Worm (Caenorhabditis elegans) whole organism, L3 larva: ENCODE data around the gene dpy-23.

Experiments used
- R02D3.7 ChIP-seq: fragments of 150-350 bp; optimal IDR thresholded peaks from 2 replicates; lab custom pipeline; 2014; ENCODE audit warnings: missing biosample characterization, missing genetic modification characterization
- ama-1 ChIP-seq: fragments of 150-350 bp; optimal IDR thresholded peaks from 2 replicates; lab custom pipeline; 2018
- ceh-28 ChIP-seq: fragments of 150-350 bp; optimal IDR thresholded peaks from 2 replicates; lab custom pipeline; 2014; ENCODE audit warnings: missing biosample characterization, missing genetic modification reagents, missing genetic modification characterization
- daf-12 ChIP-seq: fragments of 150-350 bp; optimal IDR thresholded peaks from 2 replicates; lab custom pipeline; 2014; ENCODE audit warnings: missing biosample characterization, missing genetic modification reagents, missing genetic modification characterization
- egl-27 ChIP-seq: sonication (generic microtip); optimal IDR thresholded peaks from 4 replicates; lab custom pipeline; 2017; ENCODE audit warnings: missing biosample characterization, missing genetic modification reagents, missing genetic modification characterization
- egl-5 ChIP-seq: fragments of 150-350 bp; optimal IDR thresholded peaks from 2 replicates; lab custom pipeline; 2017; ENCODE audit warnings: missing biosample characterization, missing genetic modification reagents, missing genetic modification characterization, inconsistent platforms
- elt-1 ChIP-seq: fragments of 150-350 bp; optimal IDR thresholded peaks from 2 replicates; lab custom pipeline; 2014; ENCODE audit warnings: missing biosample characterization, missing genetic modification characterization
- elt-2 ChIP-seq: sonication (generic microtip); optimal IDR thresholded peaks from 2 replicates; lab custom pipeline; 2016; ENCODE audit warnings: missing genetic modification reagents, mild to moderate bottlenecking, missing genetic modification characterization, missing compliant biosample characterization
- eor-1 ChIP-seq, 2 experiments: fragments of 150-350 bp; optimal IDR thresholded peaks; 2 replicates each; lab custom pipeline; 2014 to 2018; ENCODE audit warnings: missing biosample characterization in 2 of 2, missing genetic modification characterization in 2 of 2
- fkh-10 ChIP-seq: sonication (generic microtip); optimal IDR thresholded peaks from 2 replicates; lab custom pipeline; 2017; ENCODE audit warnings: missing biosample characterization, missing genetic modification reagents, missing genetic modification characterization
- fkh-2 ChIP-seq: fragments of 150-350 bp; optimal IDR thresholded peaks from 2 replicates; lab custom pipeline; 2014; ENCODE audit warnings: missing biosample characterization, missing genetic modification reagents, missing genetic modification characterization
- fos-1 ChIP-seq: fragments of 150-350 bp; optimal IDR thresholded peaks from 2 replicates; lab custom pipeline; 2014; ENCODE audit warnings: missing biosample characterization, missing genetic modification characterization
- hmg-11 ChIP-seq: sonication (generic microtip); optimal IDR thresholded peaks from 2 replicates; lab custom pipeline; 2016; ENCODE audit warnings: missing genetic modification characterization, missing compliant biosample characterization
- jun-1 ChIP-seq: fragments of 150-350 bp; optimal IDR thresholded peaks from 2 replicates; lab custom pipeline; 2014; ENCODE audit warnings: missing biosample characterization, missing genetic modification reagents, missing genetic modification characterization
- lin-39 ChIP-seq: fragments of 150-350 bp; optimal IDR thresholded peaks from 2 replicates; lab custom pipeline; 2018; ENCODE audit warnings: missing biosample characterization, missing genetic modification reagents, missing genetic modification characterization
- lsy-12 ChIP-seq: sonication (generic microtip); optimal IDR thresholded peaks from 2 replicates; lab custom pipeline; 2016; ENCODE audit warnings: mild to moderate bottlenecking, missing genetic modification characterization, missing compliant biosample characterization
- mml-1 ChIP-seq: fragments of 150-350 bp; sonication (generic microtip); optimal IDR thresholded peaks from 3 replicates; lab custom pipeline; 2014; ENCODE audit warnings: missing biosample characterization, missing genetic modification characterization
- nfya-1 ChIP-seq: sonication (generic microtip); optimal IDR thresholded peaks from 2 replicates; lab custom pipeline; 2017; ENCODE audit warnings: missing genetic modification characterization, mild to moderate bottlenecking, missing compliant biosample characterization, antibody characterized with exemption, moderate library complexity; ENCODE audit not compliant: insufficient read depth
- nhr-11 ChIP-seq: fragments of 150-350 bp; optimal IDR thresholded peaks from 2 replicates; lab custom pipeline; 2014; ENCODE audit warnings: missing biosample characterization, missing genetic modification characterization
- nhr-12 ChIP-seq: fragments of 150-350 bp; optimal IDR thresholded peaks from 2 replicates; lab custom pipeline; 2014; ENCODE audit warnings: missing biosample characterization, missing genetic modification characterization
- nhr-23 ChIP-seq: fragments of 150-350 bp; optimal IDR thresholded peaks from 2 replicates; lab custom pipeline; 2014; ENCODE audit warnings: missing biosample characterization, missing genetic modification reagents, missing genetic modification characterization
- nhr-25 ChIP-seq: sonication (generic microtip); optimal IDR thresholded peaks from 2 replicates; lab custom pipeline; 2017; ENCODE audit warnings: missing biosample characterization, missing genetic modification characterization
- nhr-43 ChIP-seq: sonication (generic microtip); optimal IDR thresholded peaks from 2 replicates; lab custom pipeline; 2016; ENCODE audit warnings: mild to moderate bottlenecking, missing genetic modification characterization, missing compliant biosample characterization; ENCODE audit not compliant: poor library complexity, severe bottlenecking
- nhr-67 ChIP-seq: fragments of 150-350 bp; optimal IDR thresholded peaks from 2 replicates; lab custom pipeline; 2014; ENCODE audit warnings: missing biosample characterization, missing genetic modification characterization
- nhr-76 ChIP-seq: fragments of 150-350 bp; sonication (generic microtip); optimal IDR thresholded peaks from 5 replicates; lab custom pipeline; 2014; ENCODE audit warnings: missing biosample characterization, missing genetic modification characterization
- nhr-77 ChIP-seq: fragments of 150-350 bp; optimal IDR thresholded peaks from 2 replicates; lab custom pipeline; 2014; ENCODE audit warnings: missing biosample characterization, missing genetic modification characterization
- sea-2 ChIP-seq: fragments of 150-350 bp; sonication (generic microtip); optimal IDR thresholded peaks from 4 replicates; lab custom pipeline; 2014; ENCODE audit warnings: missing biosample characterization, missing genetic modification reagents, missing genetic modification characterization
- skn-1 ChIP-seq: fragments of 150-350 bp; optimal IDR thresholded peaks from 2 replicates; lab custom pipeline; 2014; ENCODE audit warnings: missing biosample characterization, missing genetic modification characterization
- snpc-4 ChIP-seq: fragments of 150-350 bp; optimal IDR thresholded peaks from 2 replicates; lab custom pipeline; 2014; ENCODE audit warnings: missing biosample characterization, missing genetic modification characterization
- ztf-11 ChIP-seq: fragments of 150-350 bp; optimal IDR thresholded peaks from 2 replicates; lab custom pipeline; 2014; ENCODE audit warnings: missing biosample characterization, missing genetic modification characterization
- ztf-4 ChIP-seq: fragments of 150-350 bp; optimal IDR thresholded peaks from 2 replicates; lab custom pipeline; 2014; ENCODE audit warnings: missing biosample characterization, missing genetic modification characterization

Gene dpy-23

ce11 chrX:4409591-4410279 lies 20.6 kb downstream of the dpy-23 start:
- TF ChIP-seq elt-1 (tag; lab: Kevin White, UChicago), result no peak
- TF ChIP-seq eor-1 (tag; optimal IDR thresholded peaks at IDR 0.05; lab: Kevin White, UChicago), result no peak
- TF ChIP-seq nhr-11 (tag; lab: Kevin White, UChicago), result no peak
- TF ChIP-seq daf-12 (tag; lab: Kevin White, UChicago), result no peak
- TF ChIP-seq ama-1 (lab: Kevin White, UChicago), result no peak
- no peak for TF ChIP-seq ztf-11 (tag; lab: Kevin White, UChicago)
- TF ChIP-seq R02D3.7 (tag; lab: Kevin White, UChicago), result no peak
- TF ChIP-seq egl-27 (tag; lab: Kevin White, UChicago), result no peak
- no peak for TF ChIP-seq skn-1 (tag; lab: Kevin White, UChicago)
- no peak for TF ChIP-seq fos-1 (tag; lab: Kevin White, UChicago)
- no peak for TF ChIP-seq fkh-2 (tag; lab: Kevin White, UChicago)
- TF ChIP-seq ceh-28, result no peak
- no peak for TF ChIP-seq nhr-67 (tag; lab: Kevin White, UChicago)
- TF ChIP-seq nhr-23 (tag; lab: Kevin White, UChicago), result no peak
- no peak for TF ChIP-seq sea-2 (GFP tag; lab: Kevin White, UChicago)
- no peak for TF ChIP-seq nhr-77 (tag; lab: Kevin White, UChicago)
- TF ChIP-seq egl-5 (tag; lab: Kevin White, UChicago), result no peak
- TF ChIP-seq lsy-12 (tag; lab: Kevin White, UChicago), result no peak

- no peak for TF ChIP-seq hmg-11 (tag; lab: Kevin White, UChicago)
- no peak for TF ChIP-seq egl-5 (tag; lab: Kevin White, UChicago)
- TF ChIP-seq nhr-76, result no peak
- TF ChIP-seq nhr-23 (tag; lab: Kevin White, UChicago), result no peak
- TF ChIP-seq nhr-67 (tag; lab: Kevin White, UChicago), result no peak
- TF ChIP-seq mml-1, result no peak
- TF ChIP-seq eor-1 (tag; optimal IDR thresholded peaks at IDR 0.05; lab: Kevin White, UChicago), result no peak
- no peak for TF ChIP-seq nhr-12 (tag; lab: Kevin White, UChicago)
- TF ChIP-seq jun-1, result no peak
- no peak for TF ChIP-seq R02D3.7 (tag; lab: Kevin White, UChicago)
- TF ChIP-seq elt-2 (tag; lab: Kevin White, UChicago), result no peak
- TF ChIP-seq nhr-43 (tag; lab: Kevin White, UChicago), result no peak
- no peak for TF ChIP-seq nhr-25 (tag; lab: Kevin White, UChicago)
- no peak for TF ChIP-seq snpc-4
- TF ChIP-seq egl-27 (tag; lab: Kevin White, UChicago), result no peak
- no peak for TF ChIP-seq fos-1 (tag; lab: Kevin White, UChicago)
- no peak for TF ChIP-seq lin-39
- TF ChIP-seq, all 47 proteins: peak for 0
These were observed 21.2 kb downstream of the dpy-23 start for ce11 chrX:4410280-4410911.

ce11 chrX:4413206-4413605 lies 24.0 kb downstream of the dpy-23 start:
- TF ChIP-seq hmg-11 (tag; lab: Kevin White, UChicago) (no peak), ztf-4 (tag; lab: Kevin White, UChicago) (no peak), nhr-23 (tag; lab: Kevin White, UChicago) (no peak)

- no peak for TF ChIP-seq nfya-1
- peak; percentile 50 for TF ChIP-seq fkh-10 (GFP tag; lab: Kevin White, UChicago)
- TF ChIP-seq nhr-23 (tag; lab: Kevin White, UChicago), result no peak
These were observed 26.1 kb downstream of the dpy-23 start for ce11 chrX:4415289-4415688.

ce11 chrX:4418751-4419150 lies 29.6 kb downstream of the dpy-23 start, which contains the start of gene dop-1:
Gene dop-1, minus strand, starts transcription at chrX:4418851.
- TF ChIP-seq ztf-4 (tag; lab: Kevin White, UChicago), result no peak
